Worm (Caenorhabditis elegans): ENCODE results near the gene sra-35.

The sra-35 gene

DNA sequence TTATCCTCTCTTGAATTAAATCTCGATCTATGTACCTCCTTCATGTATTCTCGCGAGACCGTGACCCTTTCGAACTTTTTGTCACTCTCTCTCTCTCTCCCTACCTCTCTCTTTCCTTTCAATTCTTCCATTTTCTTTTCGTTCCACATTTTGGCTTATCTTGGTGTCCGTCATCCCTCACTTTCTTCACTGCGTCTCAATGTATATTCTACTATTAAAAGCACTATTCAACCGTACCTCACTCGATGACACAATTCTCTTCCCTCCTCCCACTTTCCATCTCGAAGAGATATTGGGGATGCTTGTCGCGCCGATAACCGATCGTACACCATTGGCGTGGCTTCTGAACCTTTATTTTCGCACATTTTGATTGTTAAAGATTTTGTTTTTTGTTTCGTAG is 17.0 kb downstream of the sra-35 start:
- TF ChIP-seq him-1 (tag; optimal IDR thresholded peaks at IDR 0.05) (no peak), dao-5 (tag; optimal IDR thresholded peaks at IDR 0.05) (no peak), W03F9.2 (tag; optimal IDR thresholded peaks at IDR 0.05) (no peak)

DNA sequence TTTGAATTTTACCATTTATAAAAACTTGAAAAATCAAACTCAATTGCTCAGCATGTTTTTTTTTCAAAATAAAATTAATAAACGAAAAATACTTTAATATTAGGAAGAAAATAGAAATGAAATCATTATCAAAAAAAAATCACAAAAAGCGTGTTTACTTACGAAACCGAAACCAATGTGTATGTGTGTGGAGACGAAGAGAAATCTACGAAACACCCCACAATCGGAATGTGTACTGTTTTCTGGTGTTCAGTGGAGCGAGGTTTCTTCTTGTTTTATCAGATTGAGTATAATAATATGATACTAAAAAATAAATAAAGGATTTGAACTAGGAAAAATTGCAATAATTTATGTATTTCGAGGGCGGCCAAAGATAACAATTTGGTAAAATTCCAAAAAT is 20.0 kb downstream of the sra-35 start:
- TF ChIP-seq him-1 (tag; optimal IDR thresholded peaks at IDR 0.05) (no peak), W03F9.2 (tag; optimal IDR thresholded peaks at IDR 0.05) (no peak)

DNA sequence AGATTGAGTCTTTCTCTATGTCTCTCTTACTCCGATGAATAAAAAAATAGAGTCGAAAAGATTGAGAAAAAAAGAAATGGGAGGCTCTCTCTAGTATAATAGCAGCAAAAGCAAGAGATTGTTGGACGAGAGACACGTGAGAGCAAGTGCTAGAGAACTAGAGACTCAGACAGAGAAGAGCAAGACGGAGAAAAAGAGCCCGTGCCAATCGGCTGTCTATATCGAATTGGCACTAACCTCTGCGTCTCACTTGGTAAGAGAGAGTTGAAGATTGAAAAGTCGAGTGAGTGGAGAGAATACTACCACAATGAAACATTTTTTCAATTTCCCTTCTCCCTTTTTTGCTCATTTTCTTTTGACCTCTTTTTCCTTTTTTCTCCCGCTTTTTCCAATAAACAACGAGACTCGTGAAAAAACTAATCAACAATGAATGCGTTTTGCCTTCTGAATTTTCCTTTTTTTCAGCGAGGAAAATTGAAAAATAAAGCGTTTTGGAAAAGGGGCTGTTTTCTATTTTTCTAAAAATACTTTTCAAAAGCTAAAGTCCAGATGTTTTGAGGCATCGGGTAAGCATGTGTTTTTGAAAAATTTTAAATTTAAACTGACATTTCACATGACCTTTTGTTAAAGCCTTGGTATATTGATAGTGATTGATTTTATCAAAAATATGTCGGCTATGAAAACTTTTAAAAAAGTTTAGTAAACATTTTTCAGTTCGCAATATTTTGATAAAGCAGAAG is 21.0 kb downstream of the sra-35 start:
- TF ChIP-seq him-1 (tag; optimal IDR thresholded peaks at IDR 0.05) (peak; percentile 67), W03F9.2 (tag; optimal IDR thresholded peaks at IDR 0.05) (peak; percentile 20), dao-5 (tag; optimal IDR thresholded peaks at IDR 0.05) (no peak)

DNA sequence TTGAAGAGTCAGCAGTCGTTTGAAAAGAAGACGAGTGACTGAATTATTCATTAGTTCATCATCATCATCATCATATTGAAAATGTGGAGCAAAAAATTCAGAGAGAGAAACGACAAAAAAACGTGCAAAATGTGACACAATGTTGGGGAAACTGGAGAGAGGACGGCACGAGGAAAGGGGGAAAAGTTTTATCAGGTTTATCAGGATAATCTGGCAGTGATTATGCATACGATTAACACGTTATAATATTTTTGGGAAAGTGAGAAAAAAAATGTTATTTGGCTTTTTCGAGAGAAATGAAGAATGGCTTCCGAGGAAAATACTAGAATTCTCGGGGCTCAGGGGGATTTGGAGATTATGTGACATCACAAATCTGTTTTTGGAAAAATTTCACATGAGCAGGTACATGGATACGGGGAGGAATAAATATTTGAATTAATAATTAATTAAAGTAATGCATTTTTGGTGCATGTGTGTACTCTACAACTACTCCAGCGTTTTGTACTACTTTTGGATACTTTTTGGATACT is 22.5 kb downstream of the sra-35 start, which contains the start of gene camt-1:
Gene camt-1, minus strand, starts transcription at position 51 of the 530 bp plus-strand sequence.
- TF ChIP-seq dao-5 (tag; optimal IDR thresholded peaks at IDR 0.05), result no peak
- no peak for TF ChIP-seq W03F9.2 (tag; optimal IDR thresholded peaks at IDR 0.05)
- no peak for TF ChIP-seq him-1 (tag; optimal IDR thresholded peaks at IDR 0.05)

DNA sequence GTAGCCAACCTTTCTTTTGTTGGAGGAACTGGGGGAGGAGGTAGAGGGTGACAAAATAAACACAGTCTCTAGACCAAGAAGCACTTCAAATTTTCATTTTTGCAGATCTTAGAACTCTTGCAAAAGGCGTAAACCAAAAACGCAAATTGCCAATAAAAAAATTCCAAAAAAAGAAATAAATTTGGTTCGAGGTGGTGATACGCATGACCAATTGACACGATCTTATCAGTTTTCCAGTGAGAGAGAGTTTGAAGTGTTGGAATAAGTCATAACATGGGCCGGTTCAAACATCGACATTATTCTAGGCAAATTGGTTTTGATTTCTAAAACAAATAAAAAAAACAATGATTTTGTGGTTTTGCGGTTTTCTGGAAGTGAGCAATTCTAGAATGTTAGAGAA is 31.9 kb downstream of the sra-35 start:
- TF ChIP-seq him-1 (tag; optimal IDR thresholded peaks at IDR 0.05), result no peak
- TF ChIP-seq W03F9.2 (tag; optimal IDR thresholded peaks at IDR 0.05), result no peak
- TF ChIP-seq dao-5 (tag; optimal IDR thresholded peaks at IDR 0.05), result no peak

DNA sequence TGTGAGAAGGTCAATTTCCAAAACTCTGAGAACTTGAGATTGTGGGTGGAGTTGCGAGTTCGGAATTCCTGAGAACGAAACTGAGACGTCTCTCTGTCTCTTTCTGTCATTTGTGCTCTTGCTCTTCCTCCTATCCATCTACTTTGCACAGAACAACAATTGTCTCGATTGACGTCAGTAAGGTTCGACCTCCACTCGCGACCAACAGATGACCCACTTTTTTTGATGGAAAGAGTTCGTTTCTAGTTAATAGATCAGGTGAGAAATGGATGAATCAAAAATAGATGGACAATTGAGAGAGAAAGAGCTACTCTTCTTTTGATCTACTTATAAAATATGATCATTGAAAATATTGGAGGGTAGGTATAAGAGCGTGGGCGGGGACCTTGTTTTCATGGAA is 33.2 kb downstream of the sra-35 start:
- TF ChIP-seq dao-5 (tag; optimal IDR thresholded peaks at IDR 0.05) (no peak), him-1 (tag; optimal IDR thresholded peaks at IDR 0.05) (no peak), W03F9.2 (tag; optimal IDR thresholded peaks at IDR 0.05) (no peak)

DNA sequence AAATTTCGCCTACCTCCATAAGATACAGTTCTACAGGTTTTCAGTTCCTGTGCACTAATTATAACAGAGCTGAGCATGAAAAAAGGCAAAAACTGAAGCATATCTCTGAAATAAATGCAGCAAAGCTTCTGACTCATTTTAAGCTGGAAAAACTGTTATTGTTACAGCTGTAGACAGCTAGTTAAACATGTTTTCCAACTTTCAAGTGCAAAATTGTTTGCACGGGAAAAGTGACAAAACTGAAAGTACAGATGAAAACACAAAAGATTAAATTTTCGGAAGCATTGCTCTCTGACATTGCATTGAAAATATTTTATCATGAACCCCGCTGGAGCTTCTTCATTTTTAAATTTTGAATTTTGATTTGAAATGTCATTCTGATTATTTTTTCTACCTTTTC is 37.0 kb downstream of the sra-35 start, which contains the start of gene T05C1.5:
Gene T05C1.5, minus strand, starts transcription at position 101 of the 400 bp plus-strand sequence.
- no peak for TF ChIP-seq W03F9.2 (tag; optimal IDR thresholded peaks at IDR 0.05)
- TF ChIP-seq him-1 (tag; optimal IDR thresholded peaks at IDR 0.05), result no peak
- TF ChIP-seq dao-5 (tag; optimal IDR thresholded peaks at IDR 0.05), result no peak

DNA sequence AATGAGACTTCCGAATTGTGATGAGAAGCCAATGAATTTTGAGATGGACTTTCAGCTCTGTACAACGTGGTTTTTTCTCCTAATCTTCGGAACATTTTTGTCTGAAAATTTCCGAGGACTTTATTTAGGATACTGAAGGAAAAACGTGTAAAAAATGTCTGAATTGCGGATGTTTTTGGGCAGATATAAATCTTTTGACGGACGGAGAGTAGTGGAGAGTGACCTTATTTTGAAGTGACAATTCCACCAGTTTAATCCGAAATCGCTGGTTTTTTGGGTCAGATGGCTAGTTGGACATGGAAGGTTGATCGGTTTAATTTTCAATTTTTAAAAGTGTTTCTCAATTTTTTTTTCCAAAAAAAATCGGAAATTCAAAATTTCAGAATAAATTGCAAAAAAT is 38.4 kb downstream of the sra-35 start, which contains the start of gene T05C1.3:
Gene T05C1.3, minus strand, starts transcription at position 101 of the 400 bp plus-strand sequence.
- TF ChIP-seq dao-5 (tag; optimal IDR thresholded peaks at IDR 0.05) (no peak), W03F9.2 (tag; optimal IDR thresholded peaks at IDR 0.05) (no peak), him-1 (tag; optimal IDR thresholded peaks at IDR 0.05) (no peak)

DNA sequence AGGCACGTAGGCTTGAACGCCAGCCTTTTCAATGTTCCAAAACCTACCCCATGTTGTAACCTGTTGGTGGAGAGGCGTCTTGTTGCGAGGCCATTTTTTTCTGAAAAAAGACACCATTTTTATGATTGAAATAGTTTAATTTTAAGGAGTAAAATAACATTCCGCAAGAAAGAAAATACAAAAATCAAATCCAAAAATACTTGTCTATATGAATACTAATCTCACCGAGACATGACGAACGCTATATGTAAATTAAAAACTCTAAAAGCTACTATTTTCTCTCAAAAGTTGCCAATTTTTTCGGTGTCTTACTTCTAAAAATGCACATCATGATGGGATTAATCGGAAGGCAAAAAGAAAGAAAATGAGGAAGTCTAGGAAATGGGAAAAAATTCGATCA is 45.7 kb downstream of the sra-35 start, which contains the start of gene T05C1.2:
Gene T05C1.2, minus strand, starts transcription at position 101 of the 400 bp plus-strand sequence.
- TF ChIP-seq dao-5 (tag; optimal IDR thresholded peaks at IDR 0.05), result no peak
- no peak for TF ChIP-seq him-1 (tag; optimal IDR thresholded peaks at IDR 0.05)
- no peak for TF ChIP-seq W03F9.2 (tag; optimal IDR thresholded peaks at IDR 0.05)

DNA sequence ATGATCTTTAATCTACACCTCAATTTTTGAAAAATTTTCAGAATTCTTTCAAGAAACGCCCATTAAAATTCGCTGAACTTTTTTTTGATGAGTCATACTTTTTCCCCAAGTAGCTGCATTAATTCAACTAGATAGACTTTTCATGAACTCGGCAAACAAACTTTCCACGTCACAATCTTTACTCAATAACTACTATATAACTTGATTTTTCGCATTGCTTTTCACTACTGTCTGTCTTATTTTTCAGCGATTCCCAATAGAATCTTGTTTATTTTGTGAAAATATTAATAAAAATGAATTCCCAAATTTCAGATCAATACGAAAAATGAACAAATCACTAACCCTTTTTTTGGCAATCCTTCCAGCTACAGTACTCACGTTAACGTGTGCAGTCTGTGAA is 49.4 kb downstream of the sra-35 start, which contains the start of gene T05C1.1:
Gene T05C1.1, plus strand, starts transcription at position 301 of the 400 bp plus-strand sequence.
- TF ChIP-seq W03F9.2 (tag; optimal IDR thresholded peaks at IDR 0.05) (no peak), him-1 (tag; optimal IDR thresholded peaks at IDR 0.05) (no peak), dao-5 (tag; optimal IDR thresholded peaks at IDR 0.05) (no peak)

Measured in whole organism, L4/young adult.